Worm (Caenorhabditis elegans) whole organism, late embryonic: ENCODE measurements around the gene pfn-3.

Source experiments
- C08G9.2 ChIP-seq: sonication (generic microtip); optimal IDR thresholded peaks from 2 replicates; lab custom pipeline; 2016; ENCODE audit warnings: mild to moderate bottlenecking, missing genetic modification characterization, moderate library complexity, missing compliant biosample characterization
- K09A11.1 ChIP-seq: sonication (generic microtip); optimal IDR thresholded peaks from 2 replicates; lab custom pipeline; 2017; ENCODE audit warnings: antibody characterized with exemption, mild to moderate bottlenecking, missing genetic modification characterization, missing compliant biosample characterization; ENCODE audit not compliant: insufficient read depth
- T23F11.4 ChIP-seq: fragments of 200-800 bp; sonication (Bioruptor generic); optimal IDR thresholded peaks from 2 replicates; lab custom pipeline; 2018; ENCODE audit warnings: mild to moderate bottlenecking, missing genetic modification characterization, missing compliant biosample characterization
- ama-1 ChIP-seq: fragments of 150-350 bp; optimal IDR thresholded peaks from 2 replicates; lab custom pipeline; 2014
- ceh-14 ChIP-seq: sonication (generic microtip); optimal IDR thresholded peaks from 2 replicates; lab custom pipeline; 2016; ENCODE audit warnings: missing genotype, missing genetic modification characterization, missing compliant biosample characterization
- ceh-2 ChIP-seq: sonication (generic microtip); optimal IDR thresholded peaks from 2 replicates; lab custom pipeline; 2016; ENCODE audit warnings: missing genotype, missing genetic modification characterization, missing compliant biosample characterization
- ceh-22 ChIP-seq: sonication (generic microtip); optimal IDR thresholded peaks from 2 replicates; lab custom pipeline; 2017; ENCODE audit warnings: missing biosample characterization, missing genetic modification characterization
- ceh-30 ChIP-seq: fragments of 150-350 bp; optimal IDR thresholded peaks from 2 replicates; lab custom pipeline; 2014; ENCODE audit warnings: missing biosample characterization, missing genetic modification characterization
- ceh-31 ChIP-seq: sonication (generic microtip); optimal IDR thresholded peaks from 2 replicates; lab custom pipeline; 2016; ENCODE audit warnings: missing genetic modification characterization, missing compliant biosample characterization
- ceh-34 ChIP-seq: sonication (generic microtip); optimal IDR thresholded peaks from 2 replicates; lab custom pipeline; 2016; ENCODE audit warnings: mild to moderate bottlenecking, missing genetic modification characterization, missing compliant biosample characterization
- ceh-48 ChIP-seq: sonication (generic microtip); optimal IDR thresholded peaks from 2 replicates; lab custom pipeline; 2016; ENCODE audit warnings: missing genetic modification characterization, inconsistent platforms, missing compliant biosample characterization
- ceh-9 ChIP-seq: sonication (generic microtip); optimal IDR thresholded peaks from 2 replicates; lab custom pipeline; 2016; ENCODE audit warnings: mild to moderate bottlenecking, missing genetic modification characterization, inconsistent platforms, missing compliant biosample characterization
- che-1 ChIP-seq: sonication (generic microtip); optimal IDR thresholded peaks from 2 replicates; lab custom pipeline; 2016; ENCODE audit warnings: mild to moderate bottlenecking, missing genetic modification characterization, missing compliant biosample characterization
- dmd-4 ChIP-seq: sonication (generic microtip); optimal IDR thresholded peaks from 2 replicates; lab custom pipeline; 2016; ENCODE audit warnings: borderline replicate concordance, missing genetic modification characterization, missing compliant biosample characterization
- elt-2 ChIP-seq: sonication (generic microtip); optimal IDR thresholded peaks from 2 replicates; lab custom pipeline; 2016; ENCODE audit warnings: missing genetic modification reagents, missing genetic modification characterization, missing compliant biosample characterization
- ets-4 ChIP-seq: sonication (generic microtip); optimal IDR thresholded peaks from 2 replicates; lab custom pipeline; 2016; ENCODE audit warnings: missing genetic modification characterization, missing compliant biosample characterization
- eyg-1 ChIP-seq: sonication (generic microtip); optimal IDR thresholded peaks from 2 replicates; lab custom pipeline; 2016; ENCODE audit warnings: missing genotype, missing genetic modification characterization, missing compliant biosample characterization
- fax-1 ChIP-seq: sonication (generic microtip); optimal IDR thresholded peaks from 2 replicates; lab custom pipeline; 2016; ENCODE audit warnings: missing genotype, missing genetic modification characterization, missing compliant biosample characterization
- fkh-10 ChIP-seq: fragments of 150-350 bp; optimal IDR thresholded peaks from 2 replicates; lab custom pipeline; 2014; ENCODE audit warnings: missing biosample characterization, missing genetic modification reagents, missing genetic modification characterization
- hlh-6 ChIP-seq: sonication (generic microtip); optimal IDR thresholded peaks from 2 replicates; lab custom pipeline; 2016; ENCODE audit warnings: missing genotype, missing genetic modification characterization, missing compliant biosample characterization
- hlh-8 ChIP-seq: sonication (generic microtip); optimal IDR thresholded peaks from 2 replicates; lab custom pipeline; 2016; ENCODE audit warnings: missing genotype, missing genetic modification characterization, missing compliant biosample characterization
- lim-6 ChIP-seq: sonication (generic microtip); optimal IDR thresholded peaks from 2 replicates; lab custom pipeline; 2016; ENCODE audit warnings: missing genetic modification characterization, missing compliant biosample characterization
- lin-11 ChIP-seq: fragments of 200-800 bp; sonication (Bioruptor generic); optimal IDR thresholded peaks from 2 replicates; lab custom pipeline; 2018; ENCODE audit warnings: mild to moderate bottlenecking, missing genetic modification characterization, missing compliant biosample characterization
- madf-2 ChIP-seq: sonication (generic microtip); optimal IDR thresholded peaks from 2 replicates; lab custom pipeline; 2017; ENCODE audit warnings: missing genetic modification characterization, missing compliant biosample characterization
- mec-3 ChIP-seq: sonication (generic microtip); optimal IDR thresholded peaks from 2 replicates; lab custom pipeline; 2016; ENCODE audit warnings: borderline replicate concordance, missing genetic modification characterization, missing compliant biosample characterization
- npax-4 ChIP-seq: sonication (generic microtip); optimal IDR thresholded peaks from 2 replicates; lab custom pipeline; 2016; ENCODE audit warnings: missing genetic modification characterization, missing compliant biosample characterization
- pax-1 ChIP-seq: fragments of 150-350 bp; optimal IDR thresholded peaks from 2 replicates; lab custom pipeline; 2014; ENCODE audit warnings: missing biosample characterization, missing genetic modification characterization
- pqm-1 ChIP-seq: sonication (generic microtip); optimal IDR thresholded peaks from 2 replicates; lab custom pipeline; 2016; ENCODE audit warnings: missing genetic modification characterization, missing compliant biosample characterization
- pros-1 ChIP-seq: fragments of 150-350 bp; optimal IDR thresholded peaks from 2 replicates; lab custom pipeline; 2014; ENCODE audit warnings: missing biosample characterization, missing genetic modification reagents, missing genetic modification characterization
- sdc-2 ChIP-seq: sonication (generic microtip); optimal IDR thresholded peaks from 2 replicates; lab custom pipeline; 2016; ENCODE audit warnings: missing genotype, missing genetic modification characterization, missing compliant biosample characterization
- sox-2 ChIP-seq: fragments of 200-800 bp; sonication (Bioruptor generic); IDR thresholded peaks from 2 replicates; pipeline ENCODE4 v1.3.6; 2022; ENCODE audit warnings: missing genetic modification reagents, missing genetic modification characterization, missing compliant biosample characterization
- sox-4 ChIP-seq: sonication (generic microtip); optimal IDR thresholded peaks from 2 replicates; lab custom pipeline; 2017; ENCODE audit warnings: mild to moderate bottlenecking, missing genetic modification characterization, inconsistent platforms, missing compliant biosample characterization
- syd-9 ChIP-seq: sonication (generic microtip); optimal IDR thresholded peaks from 2 replicates; lab custom pipeline; 2016; ENCODE audit warnings: mild to moderate bottlenecking, missing genetic modification characterization, moderate library complexity, missing compliant biosample characterization
- tbx-2 ChIP-seq: sonication (generic microtip); optimal IDR thresholded peaks from 2 replicates; lab custom pipeline; 2016; ENCODE audit warnings: missing genetic modification characterization, missing compliant biosample characterization
- ttx-3 ChIP-seq: sonication (generic microtip); optimal IDR thresholded peaks from 2 replicates; lab custom pipeline; 2016; ENCODE audit warnings: missing genetic modification reagents, missing genetic modification characterization, missing compliant biosample characterization
- unc-3 ChIP-seq, 2 experiments: fragments of 200-800 bp in 1 of 2; sonication (Bioruptor generic) in 1 of 2; sonication (generic microtip) in 1 of 2; conservative IDR thresholded peaks in 1 of 2; optimal IDR thresholded peaks in 1 of 2; 2 replicates each; pipeline versions ENCODE4 v1.3.6 to Lab custom; 2016 to 2022; ENCODE audit warnings: missing compliant biosample characterization in 2 of 2, missing genetic modification characterization in 2 of 2, missing genetic modification reagents in 1 of 2
- unc-42 ChIP-seq: sonication (generic microtip); optimal IDR thresholded peaks from 2 replicates; lab custom pipeline; 2016; ENCODE audit warnings: missing genotype, missing genetic modification characterization, missing compliant biosample characterization
- unc-86 ChIP-seq: sonication (generic microtip); optimal IDR thresholded peaks from 2 replicates; lab custom pipeline; 2016; ENCODE audit warnings: missing genetic modification characterization, missing compliant biosample characterization
- ztf-16 ChIP-seq: sonication (generic microtip); optimal IDR thresholded peaks from 2 replicates; lab custom pipeline; 2017; ENCODE audit warnings: missing genetic modification characterization, missing compliant biosample characterization

Gene pfn-3

ce11 chrX:1120326-1120725 is 39.9 kb upstream of the pfn-3 start (continued):
- TF ChIP-seq K09A11.1 (tag; lab: Kevin White, UChicago) (no peak), T23F11.4 (GFP tag; lab: Kevin White, UChicago) (no peak), lin-11 (tag; lab: Kevin White, UChicago) (no peak), eyg-1 (tag; lab: Kevin White, UChicago) (no peak), C08G9.2 (tag; lab: Kevin White, UChicago) (peak; percentile 19), ceh-30 (tag; lab: Kevin White, UChicago) (no peak), hlh-6 (peak; percentile 63), ceh-34 (peak; percentile 66), ceh-22 (tag; lab: Kevin White, UChicago) (no peak), pax-1 (tag; lab: Kevin White, UChicago) (no peak), unc-3 (GFP tag; conservative IDR thresholded peaks at IDR 0.05; lab: Robert Waterston, UW) (no peak), unc-3 (tag; optimal IDR thresholded peaks at IDR 0.05; lab: Kevin White, UChicago) (peak; percentile 2), sdc-2 (tag; lab: Kevin White, UChicago) (peak; percentile 76), pqm-1 (no peak), ceh-2 (peak; percentile 44), ceh-14 (peak; percentile 55), npax-4 (tag; lab: Kevin White, UChicago) (no peak), mec-3 (tag; lab: Kevin White, UChicago) (peak; percentile 25)

DNA sequence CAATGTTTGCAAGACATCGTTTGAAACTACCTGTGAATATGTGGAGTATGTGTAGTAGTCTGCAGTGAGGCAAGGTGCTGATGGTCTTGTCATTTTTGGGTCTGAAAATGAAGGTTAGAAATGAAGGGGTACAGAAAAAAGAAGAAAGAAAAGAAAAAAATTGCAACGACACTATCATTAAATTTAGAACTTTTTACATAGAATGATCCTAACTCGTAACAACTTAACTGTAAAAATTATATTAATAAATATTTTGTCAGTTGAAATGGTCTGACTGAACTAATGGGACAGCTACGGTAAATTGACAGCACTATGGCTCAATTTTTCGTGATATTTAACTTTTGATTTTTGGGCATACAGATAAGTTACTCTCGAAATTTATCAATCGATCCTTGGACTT is 38.9 kb upstream of the pfn-3 start, which contains the start of gene C05D9.7:
Gene C05D9.7 (minus strand): TSS at position 101 of the 400 bp plus-strand sequence.
- no peak for TF ChIP-seq K09A11.1 (tag; lab: Kevin White, UChicago)
- TF ChIP-seq madf-2 (tag; lab: Kevin White, UChicago) = no peak
- no peak for TF ChIP-seq ets-4 (tag; lab: Kevin White, UChicago)
- no peak for TF ChIP-seq fkh-10 (GFP tag; lab: Kevin White, UChicago)
- no peak for TF ChIP-seq ceh-48
- TF ChIP-seq lim-6 (tag; lab: Kevin White, UChicago) = no peak
- TF ChIP-seq ceh-22 (tag; lab: Kevin White, UChicago) = no peak
- no peak for TF ChIP-seq hlh-6
- TF ChIP-seq pros-1 (tag; lab: Kevin White, UChicago) = no peak
- TF ChIP-seq ceh-31 (tag; lab: Kevin White, UChicago) = no peak
- TF ChIP-seq hlh-8 (tag; lab: Kevin White, UChicago) = no peak
- TF ChIP-seq, all 69 proteins: peak for 0

DNA sequence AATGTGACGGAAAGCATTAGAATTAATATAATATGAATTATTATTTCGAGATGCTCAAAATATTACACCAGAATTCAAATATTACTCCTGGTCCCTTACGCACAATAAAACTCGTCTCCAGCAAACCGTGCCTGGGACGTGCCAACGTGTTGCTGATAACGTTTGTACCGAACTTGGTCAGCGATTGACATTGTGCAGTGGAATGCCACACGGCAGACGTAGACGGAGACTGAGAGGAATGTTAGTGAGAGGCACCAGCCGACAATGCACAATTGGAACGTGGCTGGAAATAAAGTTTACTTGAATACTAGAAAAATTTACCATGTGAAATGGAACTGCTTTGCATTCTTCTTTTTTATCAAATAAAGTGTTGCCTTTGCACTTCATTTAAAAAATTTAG is 36.8 kb upstream of the pfn-3 start:
- TF ChIP-seq sdc-2 (tag; lab: Kevin White, UChicago) (no peak), pros-1 (tag; lab: Kevin White, UChicago) (no peak), elt-2 (tag; lab: Kevin White, UChicago) (peak; percentile 27), sox-2 (GFP tag; lab: Robert Waterston, UW) (no peak)

DNA sequence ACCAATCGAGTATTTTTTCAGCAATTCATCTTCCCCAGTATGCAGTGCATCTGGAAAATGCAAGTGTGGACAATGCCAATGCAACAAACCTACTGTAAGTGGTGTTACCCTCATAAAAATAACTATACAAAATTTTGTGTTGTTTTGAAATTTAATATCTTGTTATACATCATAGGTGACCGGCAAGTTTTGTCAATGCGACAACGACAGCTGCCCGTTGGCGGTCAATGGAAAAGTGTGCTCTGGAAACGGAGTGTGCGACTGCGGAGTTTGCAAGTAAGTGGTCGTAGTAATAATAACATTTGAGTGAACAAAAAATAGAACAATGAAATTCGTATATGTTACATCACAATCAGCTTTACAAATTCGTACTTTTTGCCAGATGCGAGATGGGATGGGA is 34.8 kb upstream of the pfn-3 start:
- TF ChIP-seq ceh-30 (tag; lab: Kevin White, UChicago) = no peak
- no peak for TF ChIP-seq lin-11 (tag; lab: Kevin White, UChicago)
- TF ChIP-seq ceh-9 = no peak
- TF ChIP-seq unc-42 = no peak
- no peak for TF ChIP-seq ama-1
- no peak for TF ChIP-seq fax-1 (tag; lab: Kevin White, UChicago)
- TF ChIP-seq dmd-4 (tag; lab: Kevin White, UChicago) = no peak
- no peak for TF ChIP-seq ztf-16 (tag; lab: Kevin White, UChicago)
- TF ChIP-seq npax-4 (tag; lab: Kevin White, UChicago) = no peak
- TF ChIP-seq sox-4 (tag; lab: Kevin White, UChicago) = no peak
- TF ChIP-seq unc-3 (GFP tag; conservative IDR thresholded peaks at IDR 0.05; lab: Robert Waterston, UW) = no peak
- TF ChIP-seq unc-3 (tag; optimal IDR thresholded peaks at IDR 0.05; lab: Kevin White, UChicago) = no peak
- no peak for TF ChIP-seq mec-3 (tag; lab: Kevin White, UChicago)
- TF ChIP-seq unc-86 (tag; lab: Kevin White, UChicago) = no peak
- no peak for TF ChIP-seq syd-9 (tag; lab: Kevin White, UChicago)
- no peak for TF ChIP-seq che-1
- no peak for TF ChIP-seq ceh-2
- no peak for TF ChIP-seq tbx-2 (tag; lab: Kevin White, UChicago)
- no peak for TF ChIP-seq ceh-31 (tag; lab: Kevin White, UChicago)
- no peak for TF ChIP-seq ttx-3 (tag; lab: Kevin White, UChicago)
